Worm (Caenorhabditis elegans) whole organism, late embryonic: ENCODE data around the gene flp-21.

Experiments used
- C08G9.2 ChIP-seq: sonication (generic microtip); optimal IDR thresholded peaks from 2 replicates; lab custom pipeline; 2016; ENCODE audit warnings: mild to moderate bottlenecking, missing genetic modification characterization, moderate library complexity, missing compliant biosample characterization
- K02D7.2 ChIP-seq: sonication (generic microtip); optimal IDR thresholded peaks from 2 replicates; lab custom pipeline; 2017; ENCODE audit warnings: mild to moderate bottlenecking, missing genetic modification characterization, missing compliant biosample characterization
- ahr-1 ChIP-seq: sonication (generic microtip); optimal IDR thresholded peaks from 2 replicates; lab custom pipeline; 2016; ENCODE audit warnings: missing genetic modification characterization, missing compliant biosample characterization
- ceh-14 ChIP-seq: sonication (generic microtip); optimal IDR thresholded peaks from 2 replicates; lab custom pipeline; 2016; ENCODE audit warnings: missing genotype, missing genetic modification characterization, missing compliant biosample characterization
- ceh-18 ChIP-seq: sonication (generic microtip); optimal IDR thresholded peaks from 2 replicates; lab custom pipeline; 2016; ENCODE audit warnings: missing genetic modification characterization, missing compliant biosample characterization
- ceh-19 ChIP-seq: fragments of 200-800 bp; sonication (Bioruptor generic); optimal IDR thresholded peaks from 2 replicates; lab custom pipeline; 2018; ENCODE audit warnings: mild to moderate bottlenecking, missing genetic modification characterization, missing compliant biosample characterization
- ceh-31 ChIP-seq: sonication (generic microtip); optimal IDR thresholded peaks from 2 replicates; lab custom pipeline; 2016; ENCODE audit warnings: missing genetic modification characterization, missing compliant biosample characterization
- ceh-45 ChIP-seq: fragments of 200-800 bp; sonication (Bioruptor generic); IDR thresholded peaks from 2 replicates; pipeline ENCODE4 v1.3.6; 2022; ENCODE audit warnings: missing genetic modification reagents, missing genetic modification characterization, missing compliant biosample characterization
- ceh-48 ChIP-seq: sonication (generic microtip); optimal IDR thresholded peaks from 2 replicates; lab custom pipeline; 2016; ENCODE audit warnings: missing genetic modification characterization, inconsistent platforms, missing compliant biosample characterization
- ceh-6 ChIP-seq: fragments of 200-800 bp; sonication (Bioruptor generic); optimal IDR thresholded peaks from 2 replicates; lab custom pipeline; 2018; ENCODE audit warnings: mild to moderate bottlenecking, missing genetic modification characterization, missing compliant biosample characterization
- che-1 ChIP-seq: sonication (generic microtip); optimal IDR thresholded peaks from 2 replicates; lab custom pipeline; 2016; ENCODE audit warnings: mild to moderate bottlenecking, missing genetic modification characterization, missing compliant biosample characterization
- eyg-1 ChIP-seq: sonication (generic microtip); optimal IDR thresholded peaks from 2 replicates; lab custom pipeline; 2016; ENCODE audit warnings: missing genotype, missing genetic modification characterization, missing compliant biosample characterization
- fax-1 ChIP-seq: sonication (generic microtip); optimal IDR thresholded peaks from 2 replicates; lab custom pipeline; 2016; ENCODE audit warnings: missing genotype, missing genetic modification characterization, missing compliant biosample characterization
- fkh-10 ChIP-seq: fragments of 150-350 bp; optimal IDR thresholded peaks from 2 replicates; lab custom pipeline; 2014; ENCODE audit warnings: missing biosample characterization, missing genetic modification reagents, missing genetic modification characterization
- fkh-6 ChIP-seq: sonication (generic microtip); optimal IDR thresholded peaks from 2 replicates; lab custom pipeline; 2016; ENCODE audit warnings: missing genetic modification characterization, missing compliant biosample characterization
- madf-2 ChIP-seq: sonication (generic microtip); optimal IDR thresholded peaks from 2 replicates; lab custom pipeline; 2017; ENCODE audit warnings: missing genetic modification characterization, missing compliant biosample characterization
- nfya-1 ChIP-seq: sonication (generic microtip); optimal IDR thresholded peaks from 2 replicates; lab custom pipeline; 2017; ENCODE audit warnings: missing genetic modification characterization, mild to moderate bottlenecking, missing compliant biosample characterization, antibody characterized with exemption, moderate library complexity
- npax-4 ChIP-seq: sonication (generic microtip); optimal IDR thresholded peaks from 2 replicates; lab custom pipeline; 2016; ENCODE audit warnings: missing genetic modification characterization, missing compliant biosample characterization
- pat-9 ChIP-seq: fragments of 200-800 bp; sonication (Bioruptor generic); optimal IDR thresholded peaks from 2 replicates; lab custom pipeline; 2018; ENCODE audit warnings: mild to moderate bottlenecking, missing genetic modification characterization, moderate library complexity, missing compliant biosample characterization
- pax-1 ChIP-seq: fragments of 150-350 bp; optimal IDR thresholded peaks from 2 replicates; lab custom pipeline; 2014; ENCODE audit warnings: missing biosample characterization, missing genetic modification characterization
- pha-2 ChIP-seq: sonication (generic microtip); optimal IDR thresholded peaks from 2 replicates; lab custom pipeline; 2017; ENCODE audit warnings: mild to moderate bottlenecking, missing genetic modification characterization, missing compliant biosample characterization
- rnt-1 ChIP-seq: sonication (generic microtip); optimal IDR thresholded peaks from 2 replicates; lab custom pipeline; 2016; ENCODE audit warnings: missing genetic modification characterization, missing compliant biosample characterization
- syd-9 ChIP-seq: sonication (generic microtip); optimal IDR thresholded peaks from 2 replicates; lab custom pipeline; 2016; ENCODE audit warnings: mild to moderate bottlenecking, missing genetic modification characterization, moderate library complexity, missing compliant biosample characterization
- tbx-2 ChIP-seq: sonication (generic microtip); optimal IDR thresholded peaks from 2 replicates; lab custom pipeline; 2016; ENCODE audit warnings: missing genetic modification characterization, missing compliant biosample characterization
- ttx-3 ChIP-seq: sonication (generic microtip); optimal IDR thresholded peaks from 2 replicates; lab custom pipeline; 2016; ENCODE audit warnings: missing genetic modification reagents, missing genetic modification characterization, missing compliant biosample characterization
- unc-42 ChIP-seq: sonication (generic microtip); optimal IDR thresholded peaks from 2 replicates; lab custom pipeline; 2016; ENCODE audit warnings: missing genotype, missing genetic modification characterization, missing compliant biosample characterization
- unc-55 ChIP-seq: sonication (generic microtip); optimal IDR thresholded peaks from 2 replicates; lab custom pipeline; 2017; ENCODE audit warnings: missing biosample characterization, missing genetic modification reagents, missing genetic modification characterization
- zip-5 ChIP-seq: sonication (generic microtip); optimal IDR thresholded peaks from 2 replicates; lab custom pipeline; 2016; ENCODE audit warnings: missing genetic modification characterization, missing compliant biosample characterization

Gene flp-21

ce11 chrV:7809320-7810256, 16.4 kb downstream of the flp-21 start, which contains the start of gene ZK742.3:
ZK742.3 (minus strand) TSS chrV:7809912.
- TF ChIP-seq ceh-18 (tag; lab: Kevin White, UChicago) = no peak
- no peak for TF ChIP-seq pax-1 (tag; lab: Kevin White, UChicago)
- no peak for TF ChIP-seq npax-4
- TF ChIP-seq eyg-1 (tag; lab: Kevin White, UChicago) = no peak
- no peak for TF ChIP-seq ceh-19
- no peak for TF ChIP-seq fkh-6 (tag; lab: Kevin White, UChicago)
- no peak for TF ChIP-seq fkh-10 (GFP tag; lab: Kevin White, UChicago)
- no peak for TF ChIP-seq nfya-1 (tag; lab: Kevin White, UChicago)
- TF ChIP-seq C08G9.2 (tag; lab: Kevin White, UChicago) = no peak
- no peak for TF ChIP-seq che-1 (tag; lab: Kevin White, UChicago)
- TF ChIP-seq ceh-6 (GFP tag; lab: Kevin White, UChicago) = no peak
- no peak for TF ChIP-seq ahr-1 (tag; lab: Kevin White, UChicago)

- TF ChIP-seq pat-9 (tag; lab: Kevin White, UChicago) (no peak), ceh-48 (tag; lab: Kevin White, UChicago) (no peak), tbx-2 (no peak), unc-55 (GFP tag; lab: Kevin White, UChicago) (no peak), eyg-1 (tag; lab: Kevin White, UChicago) (no peak), ceh-45 (GFP tag; lab: Robert Waterston, UW) (no peak), ceh-31 (tag; lab: Kevin White, UChicago) (no peak), C08G9.2 (tag; lab: Kevin White, UChicago) (no peak), ceh-14 (tag; lab: Kevin White, UChicago) (no peak), ttx-3 (tag; lab: Kevin White, UChicago) (no peak)
These were observed 17.4 kb downstream of the flp-21 start for ce11 chrV:7810591-7810990.

- no peak for TF ChIP-seq rnt-1 (tag; lab: Kevin White, UChicago)
- TF ChIP-seq tbx-2 = peak; percentile 12
- no peak for TF ChIP-seq che-1 (tag; lab: Kevin White, UChicago)
- TF ChIP-seq madf-2 (tag; lab: Kevin White, UChicago) = no peak
- no peak for TF ChIP-seq pha-2 (tag; lab: Kevin White, UChicago)
- TF ChIP-seq K02D7.2 (tag; lab: Kevin White, UChicago) = no peak
- TF ChIP-seq ttx-3 (tag; lab: Kevin White, UChicago) = no peak
- TF ChIP-seq zip-5 = no peak
These were observed 18.6 kb downstream of the flp-21 start, which contains the start of gene ZK742.4 for ce11 chrV:7811758-7812157. ZK742.4 (minus strand) TSS chrV:7811792.

ce11 chrV:7814601-7815000, 21.4 kb downstream of the flp-21 start, which contains the start of gene ZK742.6:
ZK742.6 (minus strand) TSS chrV:7814942.
- TF ChIP-seq ceh-18 (tag; lab: Kevin White, UChicago) = no peak
- no peak for TF ChIP-seq syd-9
- TF ChIP-seq K02D7.2 (tag; lab: Kevin White, UChicago) = no peak
- TF ChIP-seq fax-1 (tag; lab: Kevin White, UChicago) = no peak
- TF ChIP-seq, all 69 proteins: peak for 0

- TF ChIP-seq unc-42 (tag; lab: Kevin White, UChicago) = peak; percentile 95
- no peak for TF ChIP-seq pha-2 (tag; lab: Kevin White, UChicago)
- TF ChIP-seq, all 69 proteins: peak for 1
These were observed 23.3 kb downstream of the flp-21 start for ce11 chrV:7816486-7816885.

- TF ChIP-seq syd-9 = no peak
- peak; percentile 74 for TF ChIP-seq unc-42 (tag; lab: Kevin White, UChicago)
These were observed 26.4 kb downstream of the flp-21 start for ce11 chrV:7819585-7819984.
